1 fruit fly cellular context compared by ENCODE assay signal in the genomic region with DNA sequence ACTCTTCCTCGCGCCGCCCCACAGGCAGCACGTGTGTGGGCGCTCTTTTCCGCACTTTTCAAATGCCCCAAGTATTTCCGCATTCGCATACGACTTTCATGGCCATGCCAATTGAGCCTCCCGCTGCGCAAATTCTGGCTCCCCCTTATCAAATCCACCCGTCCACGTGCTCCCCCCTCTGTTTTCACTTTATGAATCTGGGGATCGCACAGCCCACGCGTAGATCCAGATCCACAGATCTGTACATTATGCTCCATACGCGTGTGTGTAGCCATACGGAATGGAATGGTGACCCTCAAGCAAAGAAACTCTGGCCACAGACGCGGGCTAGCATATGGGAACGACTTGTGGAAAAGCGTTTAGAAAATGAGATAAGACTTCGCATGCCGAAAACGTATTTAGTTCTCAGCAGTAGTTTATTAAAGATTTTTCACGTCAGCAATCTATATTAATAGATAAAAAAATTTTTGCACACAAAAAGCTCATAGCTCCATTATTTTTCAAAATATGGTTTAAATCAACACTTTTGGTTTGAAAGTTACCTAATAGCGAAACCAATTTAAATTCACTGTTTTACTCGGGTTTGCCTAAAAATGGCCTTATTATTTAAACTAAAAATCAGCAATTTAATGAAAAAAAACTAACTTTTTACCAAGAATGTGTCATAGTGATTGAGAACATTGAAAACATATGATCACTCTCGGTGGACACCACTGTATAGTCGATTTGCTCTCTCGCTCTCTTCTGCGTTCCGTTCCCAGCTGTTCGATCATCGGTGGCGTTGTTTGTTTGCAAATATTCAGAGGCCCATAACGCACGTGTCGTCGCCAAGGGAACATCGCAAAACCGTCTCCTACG.
TF ChIP-seq lines count a peak whose summit lies in the region.

No protein-coding gene starts in this region.

TF ChIP-seq in whole organism, embryonic, 481 proteins besides CTCF, POLR2A, EP300 and RAD21 (continued from another document):
- TF ChIP-seq sc (optimal IDR thresholded peaks at IDR 0.05; lab: Kevin White, UChicago), result no peak
- peak; percentile 8 for TF ChIP-seq sc (GFP tag; optimal IDR thresholded peaks at IDR 0.05; lab: Kevin White, UChicago)
- TF ChIP-seq Hmr (GFP tag; optimal IDR thresholded peaks at IDR 0.05; lab: Kevin White, UChicago), result peak; percentile 68
- TF ChIP-seq CG1602 (GFP tag; optimal IDR thresholded peaks at IDR 0.05; lab: Kevin White, UChicago), result peak; percentile 36
- no peak for TF ChIP-seq toy (GFP tag; IDR thresholded peaks at IDR 0.05; lab: Robert Waterston, UW)
- peak; percentile 43 for TF ChIP-seq ems (GFP tag; optimal IDR thresholded peaks at IDR 0.05; lab: Kevin White, UChicago)
